Fruit fly (Drosophila melanogaster) whole organism, wandering third instar larva: Measurements from ENCODE around the gene CRAT.

ENCODE experiments used
- Dif ChIP-seq: fragments of 200-275, 200-300 bp; sonication (Bioruptor generic); optimal IDR thresholded peaks from 2 replicates; lab custom pipeline; 2018; ENCODE audit warnings: missing biosample characterization, missing genetic modification characterization; ENCODE audit not compliant: partially characterized antibody
- HLH106 ChIP-seq: fragments of 200-800 bp; optimal IDR thresholded peaks from 3 replicates; lab custom pipeline; 2019; ENCODE audit warnings: missing biosample characterization, mild to moderate bottlenecking, missing genetic modification characterization, moderate library complexity
- Mio ChIP-seq: sonication (Bioruptor generic); optimal IDR thresholded peaks from 2 replicates; lab custom pipeline; 2016; ENCODE audit warnings: missing biosample characterization, missing genetic modification characterization
- br ChIP-seq: fragments of 200-800 bp; sonication (Bioruptor generic); optimal IDR thresholded peaks from 2 replicates; lab custom pipeline; 2016; ENCODE audit warnings: missing biosample characterization, missing genetic modification characterization
- h ChIP-seq: fragments of 200-800 bp; sonication (Bioruptor generic); optimal IDR thresholded peaks from 3 replicates; lab custom pipeline; 2016; ENCODE audit warnings: missing biosample characterization, mild to moderate bottlenecking, missing genetic modification characterization
- pan ChIP-seq: fragments of >200 bp; optimal IDR thresholded peaks from 2 replicates; lab custom pipeline; 2017
- psq ChIP-seq: fragments of 200-800 bp; sonication (Bioruptor generic); optimal IDR thresholded peaks from 3 replicates; lab custom pipeline; 2017; ENCODE audit warnings: missing biosample characterization, mild to moderate bottlenecking, missing genetic modification characterization, moderate library complexity
- sage ChIP-seq: fragments of 200-800 bp; sonication (Bioruptor generic); optimal IDR thresholded peaks from 2 replicates; lab custom pipeline; 2016; ENCODE audit warnings: missing biosample characterization, mild to moderate bottlenecking, missing genetic modification characterization

DNA sequence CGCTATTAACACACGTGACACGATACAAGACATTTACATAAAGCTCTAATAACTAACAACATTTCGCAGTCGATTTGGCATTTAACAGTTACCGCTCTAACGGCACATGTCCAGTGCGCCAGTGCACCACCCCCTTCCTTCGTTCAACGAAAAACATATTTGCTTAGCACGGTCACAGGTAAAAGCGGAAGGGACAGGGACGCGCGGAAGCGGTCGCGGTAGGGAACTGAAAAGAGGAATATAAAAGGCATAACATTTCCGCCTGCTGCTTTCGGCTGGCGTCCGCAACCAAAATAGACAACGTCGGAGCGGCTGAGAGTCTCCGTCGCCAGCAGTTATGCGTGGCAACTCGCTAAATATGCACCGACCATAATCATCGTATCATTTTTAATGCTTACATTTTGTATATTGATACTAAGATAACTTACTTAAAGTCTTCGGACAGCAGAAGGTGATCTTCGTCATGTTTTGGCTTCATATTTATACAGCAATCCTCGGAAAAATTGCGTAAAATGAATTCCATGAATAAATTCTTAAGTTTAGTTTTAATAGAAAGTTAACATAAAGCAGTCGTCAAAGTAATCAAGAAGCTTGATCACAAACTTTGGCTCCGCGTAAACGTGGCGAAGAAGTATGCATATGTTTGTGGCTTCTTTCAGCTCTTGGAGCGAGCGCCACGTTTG, 24.0 kb downstream of the CRAT start:
- TF ChIP-seq Mio, result no peak
- no peak for TF ChIP-seq h (GFP tag; lab: Kevin White, UChicago)
- TF ChIP-seq psq (GFP tag; lab: Kevin White, UChicago), result no peak
- TF ChIP-seq sage, result no peak
- peak; percentile 2 for TF ChIP-seq HLH106 (tag; lab: Kevin White, UChicago)
- TF ChIP-seq Dif (GFP tag; lab: Kevin White, UChicago), result no peak
- no peak for TF ChIP-seq pan (lab: Kevin White, UChicago)
- TF ChIP-seq br (GFP tag; lab: Kevin White, UChicago), result no peak
